Fruit fly (Drosophila melanogaster) whole organism, adult: ENCODE results near the gene CG11454.

Experiments
- CG5204 ChIP-seq: fragments of 200-800 bp; sonication (Bioruptor generic); optimal IDR thresholded peaks from 2 replicates; lab custom pipeline; 2016; ENCODE audit warnings: missing biosample characterization, missing genetic modification characterization
- kay ChIP-seq: fragments of 200-800 bp; sonication (Bioruptor generic); peaks from one replicate; lab custom pipeline; 2016; ENCODE audit warnings: missing biosample characterization, missing genetic modification characterization, borderline replicate concordance

DNA sequence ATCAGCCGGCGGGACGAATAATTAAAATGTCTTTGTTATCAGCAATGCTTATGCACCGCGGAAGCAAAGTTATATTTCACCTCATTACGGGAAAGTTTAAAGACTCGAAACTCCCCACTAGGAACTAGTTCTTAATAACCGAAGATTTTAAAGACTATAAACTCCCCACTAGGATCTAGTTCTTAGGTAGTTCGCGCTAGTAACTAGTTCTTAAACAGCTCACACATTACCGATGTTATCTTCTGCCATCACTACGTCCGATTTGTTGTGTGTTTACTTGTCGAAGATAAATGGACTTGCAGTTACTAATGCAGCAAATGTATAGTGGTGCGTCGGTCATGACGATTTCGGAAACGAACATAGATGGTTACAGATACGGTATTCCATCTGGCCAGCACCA is at the start of gene CG11454, which contains the start of gene CG31974:
- no peak for TF ChIP-seq CG5204 (GFP tag; lab: Kevin White, UChicago)
- TF ChIP-seq kay (GFP tag; lab: Kevin White, UChicago): no peak
